Worm (Caenorhabditis elegans) whole organism, L3 larva: ENCODE results near the gene sph-1.

Experiments
- ZK546.5 ChIP-seq: sonication (generic microtip); optimal IDR thresholded peaks from 2 replicates; lab custom pipeline; 2017; ENCODE audit warnings: missing biosample characterization, missing genetic modification characterization
- aly-2 ChIP-seq: fragments of 150-350 bp; optimal IDR thresholded peaks from 2 replicates; lab custom pipeline; 2014; ENCODE audit warnings: missing biosample characterization, missing genetic modification characterization
- ama-1 ChIP-seq: fragments of 150-350 bp; optimal IDR thresholded peaks from 2 replicates; lab custom pipeline; 2018
- ceh-16 ChIP-seq: sonication (generic microtip); optimal IDR thresholded peaks from 2 replicates; lab custom pipeline; 2017; ENCODE audit warnings: missing biosample characterization, missing genetic modification characterization
- ceh-28 ChIP-seq: fragments of 150-350 bp; optimal IDR thresholded peaks from 2 replicates; lab custom pipeline; 2014; ENCODE audit warnings: missing biosample characterization, missing genetic modification reagents, missing genetic modification characterization
- ceh-82 ChIP-seq: fragments of 150-350 bp; optimal IDR thresholded peaks from 2 replicates; lab custom pipeline; 2014; ENCODE audit warnings: missing biosample characterization, missing genetic modification characterization
- ceh-9 ChIP-seq: sonication (generic microtip); optimal IDR thresholded peaks from 2 replicates; lab custom pipeline; 2018; ENCODE audit warnings: missing biosample characterization, missing genetic modification characterization
- daf-12 ChIP-seq: fragments of 150-350 bp; optimal IDR thresholded peaks from 2 replicates; lab custom pipeline; 2014; ENCODE audit warnings: missing biosample characterization, missing genetic modification reagents, missing genetic modification characterization
- egl-27 ChIP-seq: sonication (generic microtip); optimal IDR thresholded peaks from 4 replicates; lab custom pipeline; 2017; ENCODE audit warnings: missing biosample characterization, missing genetic modification reagents, missing genetic modification characterization
- elt-2 ChIP-seq: sonication (generic microtip); optimal IDR thresholded peaks from 2 replicates; lab custom pipeline; 2016; ENCODE audit warnings: missing genetic modification reagents, mild to moderate bottlenecking, missing genetic modification characterization, missing compliant biosample characterization
- elt-3 ChIP-seq, 3 experiments: fragments of 150-350 bp in 1 of 3; sonication (generic microtip) in 2 of 3; optimal IDR thresholded peaks; 2 replicates in 2 of 3; 4 replicates in 1 of 3; lab custom pipeline; 2014 to 2017; ENCODE audit warnings: missing biosample characterization in 3 of 3, missing genetic modification characterization in 3 of 3
- eor-1 ChIP-seq, 2 experiments: fragments of 150-350 bp; optimal IDR thresholded peaks; 2 replicates each; lab custom pipeline; 2014 to 2018; ENCODE audit warnings: missing biosample characterization in 2 of 2, missing genetic modification characterization in 2 of 2
- fkh-2 ChIP-seq: fragments of 150-350 bp; optimal IDR thresholded peaks from 2 replicates; lab custom pipeline; 2014; ENCODE audit warnings: missing biosample characterization, missing genetic modification reagents, missing genetic modification characterization
- fos-1 ChIP-seq: fragments of 150-350 bp; optimal IDR thresholded peaks from 2 replicates; lab custom pipeline; 2014; ENCODE audit warnings: missing biosample characterization, missing genetic modification characterization
- jun-1 ChIP-seq: fragments of 150-350 bp; optimal IDR thresholded peaks from 2 replicates; lab custom pipeline; 2014; ENCODE audit warnings: missing biosample characterization, missing genetic modification reagents, missing genetic modification characterization
- lin-15B ChIP-seq: fragments of 150-350 bp; optimal IDR thresholded peaks from 2 replicates; lab custom pipeline; 2014; ENCODE audit warnings: missing biosample characterization, missing genetic modification characterization
- lin-39 ChIP-seq: fragments of 150-350 bp; optimal IDR thresholded peaks from 2 replicates; lab custom pipeline; 2018; ENCODE audit warnings: missing biosample characterization, missing genetic modification reagents, missing genetic modification characterization
- lsy-12 ChIP-seq: sonication (generic microtip); optimal IDR thresholded peaks from 2 replicates; lab custom pipeline; 2016; ENCODE audit warnings: mild to moderate bottlenecking, missing genetic modification characterization, missing compliant biosample characterization
- mdl-1 ChIP-seq: fragments of 150-350 bp; optimal IDR thresholded peaks from 2 replicates; lab custom pipeline; 2014; ENCODE audit warnings: missing biosample characterization, missing genetic modification characterization
- nfya-1 ChIP-seq: sonication (generic microtip); optimal IDR thresholded peaks from 2 replicates; lab custom pipeline; 2017; ENCODE audit warnings: missing genetic modification characterization, mild to moderate bottlenecking, missing compliant biosample characterization, antibody characterized with exemption, moderate library complexity; ENCODE audit not compliant: insufficient read depth
- nhr-11 ChIP-seq: fragments of 150-350 bp; optimal IDR thresholded peaks from 2 replicates; lab custom pipeline; 2014; ENCODE audit warnings: missing biosample characterization, missing genetic modification characterization
- nhr-12 ChIP-seq: fragments of 150-350 bp; optimal IDR thresholded peaks from 2 replicates; lab custom pipeline; 2014; ENCODE audit warnings: missing biosample characterization, missing genetic modification characterization
- nhr-23 ChIP-seq: fragments of 150-350 bp; optimal IDR thresholded peaks from 2 replicates; lab custom pipeline; 2014; ENCODE audit warnings: missing biosample characterization, missing genetic modification reagents, missing genetic modification characterization
- nhr-237 ChIP-seq: fragments of 150-350 bp; optimal IDR thresholded peaks from 2 replicates; lab custom pipeline; 2014; ENCODE audit warnings: missing biosample characterization, missing genetic modification characterization
- nhr-28 ChIP-seq: fragments of 150-350 bp; optimal IDR thresholded peaks from 2 replicates; lab custom pipeline; 2014; ENCODE audit warnings: missing biosample characterization, missing genetic modification characterization
- nhr-43 ChIP-seq: sonication (generic microtip); optimal IDR thresholded peaks from 2 replicates; lab custom pipeline; 2016; ENCODE audit warnings: mild to moderate bottlenecking, missing genetic modification characterization, missing compliant biosample characterization; ENCODE audit not compliant: poor library complexity, severe bottlenecking
- nhr-67 ChIP-seq: fragments of 150-350 bp; optimal IDR thresholded peaks from 2 replicates; lab custom pipeline; 2014; ENCODE audit warnings: missing biosample characterization, missing genetic modification characterization
- nhr-76 ChIP-seq: fragments of 150-350 bp; sonication (generic microtip); optimal IDR thresholded peaks from 5 replicates; lab custom pipeline; 2014; ENCODE audit warnings: missing biosample characterization, missing genetic modification characterization
- nhr-77 ChIP-seq: fragments of 150-350 bp; optimal IDR thresholded peaks from 2 replicates; lab custom pipeline; 2014; ENCODE audit warnings: missing biosample characterization, missing genetic modification characterization
- pha-4 ChIP-seq: fragments of 150-350 bp; optimal IDR thresholded peaks from 2 replicates; lab custom pipeline; 2014; ENCODE audit warnings: missing biosample characterization, missing genetic modification reagents, missing genetic modification characterization
- pqm-1 ChIP-seq: fragments of 150-350 bp; optimal IDR thresholded peaks from 2 replicates; lab custom pipeline; 2017; ENCODE audit warnings: missing biosample characterization, missing genetic modification characterization, inconsistent platforms
- sea-2 ChIP-seq: fragments of 150-350 bp; sonication (generic microtip); optimal IDR thresholded peaks from 4 replicates; lab custom pipeline; 2014; ENCODE audit warnings: missing biosample characterization, missing genetic modification reagents, missing genetic modification characterization
- unc-39 ChIP-seq: sonication (generic microtip); optimal IDR thresholded peaks from 4 replicates; lab custom pipeline; 2017; ENCODE audit warnings: missing biosample characterization, missing genetic modification characterization
- unc-62 ChIP-seq: fragments of 150-350 bp; sonication (generic microtip); optimal IDR thresholded peaks from 4 replicates; lab custom pipeline; 2014; ENCODE audit warnings: missing biosample characterization, missing genetic modification reagents, missing genetic modification characterization
- zag-1 ChIP-seq: fragments of 150-350 bp; optimal IDR thresholded peaks from 2 replicates; lab custom pipeline; 2014; ENCODE audit warnings: missing biosample characterization, missing genetic modification characterization
- ztf-11 ChIP-seq: fragments of 150-350 bp; optimal IDR thresholded peaks from 2 replicates; lab custom pipeline; 2014; ENCODE audit warnings: missing biosample characterization, missing genetic modification characterization
- ztf-4 ChIP-seq: fragments of 150-350 bp; optimal IDR thresholded peaks from 2 replicates; lab custom pipeline; 2014; ENCODE audit warnings: missing biosample characterization, missing genetic modification characterization

The sph-1 gene

ce11 chrIV:8107502-8107901, 25.9 kb downstream of the sph-1 start, which contains the start of gene rabs-5:
Gene rabs-5, minus strand, starts transcription at chrIV:8107602.
- no peak for TF ChIP-seq fos-1
- no peak for TF ChIP-seq fkh-2 (tag; lab: Kevin White, UChicago)
- TF ChIP-seq elt-2 (tag; lab: Kevin White, UChicago), result no peak
- no peak for TF ChIP-seq egl-27

ce11 chrIV:8105083-8105482, 28.3 kb downstream of the sph-1 start:
- TF ChIP-seq lin-39 (tag; lab: Kevin White, UChicago) (no peak), ceh-9 (no peak), unc-39 (tag; lab: Kevin White, UChicago) (no peak), aly-2 (tag; lab: Kevin White, UChicago) (no peak), eor-1 (tag; optimal IDR thresholded peaks at IDR 0.05; lab: Kevin White, UChicago) (no peak), egl-27 (no peak), elt-2 (tag; lab: Kevin White, UChicago) (no peak), ceh-16 (tag; lab: Kevin White, UChicago) (no peak), daf-12 (no peak), nhr-77 (tag; lab: Kevin White, UChicago) (no peak), jun-1 (tag; lab: Kevin White, UChicago) (no peak), fos-1 (no peak), lin-15B (tag; lab: Kevin White, UChicago) (no peak)

- TF ChIP-seq lin-15B (tag; lab: Kevin White, UChicago), result no peak
- no peak for TF ChIP-seq nhr-28
- no peak for TF ChIP-seq egl-27
- peak; percentile 66 for TF ChIP-seq nhr-43 (tag; lab: Kevin White, UChicago)
- no peak for TF ChIP-seq lin-39 (tag; lab: Kevin White, UChicago)
- TF ChIP-seq fkh-2 (tag; lab: Kevin White, UChicago), result no peak
- no peak for TF ChIP-seq unc-39 (tag; lab: Kevin White, UChicago)
- TF ChIP-seq unc-62 (GFP tag; lab: Kevin White, UChicago), result no peak
- no peak for TF ChIP-seq nhr-67
- TF ChIP-seq pqm-1, result no peak
- no peak for TF ChIP-seq ama-1
- TF ChIP-seq nhr-76 (tag; lab: Kevin White, UChicago), result no peak
- TF ChIP-seq ceh-82 (tag; lab: Kevin White, UChicago), result no peak
- TF ChIP-seq nhr-23, result peak; percentile 17
- TF ChIP-seq nhr-11, result no peak
- TF ChIP-seq daf-12, result no peak
- no peak for TF ChIP-seq eor-1 (tag; optimal IDR thresholded peaks at IDR 0.05; lab: Kevin White, UChicago)
- no peak for TF ChIP-seq fos-1
- no peak for TF ChIP-seq ceh-16 (tag; lab: Kevin White, UChicago)
- TF ChIP-seq elt-3 (tag; optimal IDR thresholded peaks at IDR 0.05; lab: Kevin White, UChicago), result peak in 1 of 3 experiments; percentile 16
- no peak for TF ChIP-seq ZK546.5 (tag; lab: Kevin White, UChicago)
- TF ChIP-seq ceh-9, result no peak
- TF ChIP-seq ztf-11, result no peak
- no peak for TF ChIP-seq lsy-12 (tag; lab: Kevin White, UChicago)
- TF ChIP-seq jun-1 (tag; lab: Kevin White, UChicago), result no peak
- no peak for TF ChIP-seq mdl-1 (tag; lab: Kevin White, UChicago)
- TF ChIP-seq nhr-12 (tag; lab: Kevin White, UChicago), result no peak
Observed at ce11 chrIV:8103196-8103595, 30.2 kb downstream of the sph-1 start.

ce11 chrIV:8102231-8102630, 31.1 kb downstream of the sph-1 start, which contains the start of gene Y42H9AR.5:
Gene Y42H9AR.5, plus strand, starts transcription at chrIV:8102531.
- TF ChIP-seq sea-2 (GFP tag; lab: Kevin White, UChicago) (no peak), ceh-28 (tag; lab: Kevin White, UChicago) (no peak), mdl-1 (tag; lab: Kevin White, UChicago) (no peak), fkh-2 (tag; lab: Kevin White, UChicago) (no peak), elt-3 (tag; optimal IDR thresholded peaks at IDR 0.05; lab: Kevin White, UChicago) (peak in 1 of 3 experiments; percentile 39), nhr-76 (tag; lab: Kevin White, UChicago) (no peak), lsy-12 (tag; lab: Kevin White, UChicago) (no peak)

- TF ChIP-seq pha-4 (tag; lab: Kevin White, UChicago), result no peak
- TF ChIP-seq nfya-1 (tag; lab: Kevin White, UChicago), result no peak
- TF ChIP-seq nhr-67, result no peak
- no peak for TF ChIP-seq aly-2 (tag; lab: Kevin White, UChicago)
- TF ChIP-seq ceh-9, result no peak
- no peak for TF ChIP-seq fos-1
- no peak for TF ChIP-seq ceh-28 (tag; lab: Kevin White, UChicago)
- no peak for TF ChIP-seq nhr-76 (tag; lab: Kevin White, UChicago)
- TF ChIP-seq nhr-12 (tag; lab: Kevin White, UChicago), result no peak
- no peak for TF ChIP-seq nhr-237 (tag; lab: Kevin White, UChicago)
- TF ChIP-seq zag-1 (tag; lab: Kevin White, UChicago), result no peak
- TF ChIP-seq ztf-4, result no peak
- TF ChIP-seq, all 47 proteins: peak for 0
Observed at ce11 chrIV:8099601-8100000, 33.8 kb downstream of the sph-1 start, which contains the start of gene Y42H9AR.2. Gene Y42H9AR.2, plus strand, starts transcription at chrIV:8099901.
